Worm (Caenorhabditis elegans) whole organism, L1 larva: ENCODE measurements around the gene arp-1.

Experiments
- C34B4.2 ChIP-seq: sonication (generic microtip); optimal IDR thresholded peaks from 2 replicates; lab custom pipeline; 2017; ENCODE audit warnings: mild to moderate bottlenecking, missing genetic modification characterization, missing compliant biosample characterization
- F16B12.6 ChIP-seq: fragments of 150-350 bp; optimal IDR thresholded peaks from 2 replicates; lab custom pipeline; 2014; ENCODE audit warnings: missing biosample characterization, missing genetic modification characterization
- Y116A8C.19 ChIP-seq: sonication (generic microtip); optimal IDR thresholded peaks from 2 replicates; lab custom pipeline; 2016; ENCODE audit warnings: missing compliant biosample characterization, missing genetic modification characterization, borderline replicate concordance
- alr-1 ChIP-seq: fragments of 200-800 bp; sonication (Bioruptor generic); optimal IDR thresholded peaks from 2 replicates; lab custom pipeline; 2018; ENCODE audit warnings: borderline replicate concordance, mild to moderate bottlenecking, missing genetic modification characterization, missing compliant biosample characterization
- ama-1 ChIP-seq: fragments of 150-350 bp; optimal IDR thresholded peaks from 2 replicates; lab custom pipeline; 2014
- ceh-63 ChIP-seq: fragments of 200-800 bp; sonication (Bioruptor generic); optimal IDR thresholded peaks from 2 replicates; lab custom pipeline; 2018; ENCODE audit warnings: mild to moderate bottlenecking, missing genetic modification characterization, missing compliant biosample characterization
- ceh-8 ChIP-seq: fragments of 200-800 bp; sonication (Bioruptor generic); optimal IDR thresholded peaks from 2 replicates; lab custom pipeline; 2018; ENCODE audit warnings: mild to moderate bottlenecking, missing genetic modification characterization, moderate library complexity, missing compliant biosample characterization
- ceh-82 ChIP-seq, 3 experiments: fragments of 150-350 bp in 1 of 3; sonication (generic microtip) in 2 of 3; optimal IDR thresholded peaks; 2 replicates each; lab custom pipeline; 2014 to 2017; ENCODE audit warnings: missing biosample characterization in 3 of 3, missing genetic modification characterization in 3 of 3
- ces-1 ChIP-seq: fragments of 150-350 bp; optimal IDR thresholded peaks from 2 replicates; lab custom pipeline; 2014; ENCODE audit warnings: missing biosample characterization, missing genetic modification reagents, missing genetic modification characterization
- efl-1 ChIP-seq, 4 experiments: fragments of 150-350 bp; optimal IDR thresholded peaks in 3 of 4; peaks in 1 of 4; 1 replicate in 1 of 4; 2 replicates in 3 of 4; lab custom pipeline; 2014; ENCODE audit warnings: missing biosample characterization in 2 of 4, missing genetic modification characterization in 2 of 4, missing genetic modification reagents in 2 of 4
- efl-3 ChIP-seq: fragments of 200-800 bp; sonication (Bioruptor generic); optimal IDR thresholded peaks from 2 replicates; lab custom pipeline; 2018; ENCODE audit warnings: mild to moderate bottlenecking, missing genetic modification characterization, missing compliant biosample characterization
- egl-27 ChIP-seq, 2 experiments: fragments of 150-350 bp in 1 of 2; sonication (generic microtip); optimal IDR thresholded peaks; 3 replicates each; lab custom pipeline; 2017 to 2018; ENCODE audit warnings: missing biosample characterization in 2 of 2, missing genetic modification characterization in 2 of 2, missing genetic modification reagents in 2 of 2
- elt-2 ChIP-seq: sonication (generic microtip); optimal IDR thresholded peaks from 2 replicates; lab custom pipeline; 2016; ENCODE audit warnings: missing genetic modification characterization, mild to moderate bottlenecking, inconsistent platforms, missing compliant biosample characterization, missing genetic modification reagents
- elt-3 ChIP-seq, 6 experiments: fragments of 150-350 bp in 1 of 6; sonication (generic microtip); optimal IDR thresholded peaks; 2 replicates each; lab custom pipeline; 2017 to 2018; ENCODE audit warnings: missing biosample characterization in 6 of 6, missing genetic modification characterization in 6 of 6, inconsistent platforms in 1 of 6
- ets-5 ChIP-seq: fragments of 200-800 bp; sonication (Bioruptor generic); IDR thresholded peaks from 2 replicates; pipeline ENCODE4 v1.3.6; 2022; ENCODE audit warnings: missing genetic modification characterization, missing compliant biosample characterization
- fkh-4 ChIP-seq: sonication (generic microtip); optimal IDR thresholded peaks from 2 replicates; lab custom pipeline; 2016; ENCODE audit warnings: missing compliant biosample characterization, missing genetic modification characterization, borderline replicate concordance
- fkh-8 ChIP-seq: sonication (generic microtip); optimal IDR thresholded peaks from 2 replicates; lab custom pipeline; 2016; ENCODE audit warnings: mild to moderate bottlenecking, missing genetic modification characterization, missing compliant biosample characterization
- fos-1 ChIP-seq: fragments of 150-350 bp; optimal IDR thresholded peaks from 2 replicates; lab custom pipeline; 2014; ENCODE audit warnings: missing biosample characterization, missing genetic modification characterization
- grh-1 ChIP-seq: fragments of 200-800 bp; sonication (Bioruptor generic); IDR thresholded peaks from 2 replicates; pipeline ENCODE4 v1.3.6; 2022; ENCODE audit warnings: missing genetic modification reagents, missing genetic modification characterization, missing compliant biosample characterization
- hlh-17 ChIP-seq: fragments of 200-800 bp; sonication (Bioruptor generic); optimal IDR thresholded peaks from 2 replicates; lab custom pipeline; 2018; ENCODE audit warnings: missing genetic modification characterization, mild to moderate bottlenecking, missing compliant biosample characterization, moderate library complexity, borderline replicate concordance
- hlh-4 ChIP-seq: sonication (generic microtip); optimal IDR thresholded peaks from 2 replicates; lab custom pipeline; 2016; ENCODE audit warnings: mild to moderate bottlenecking, missing genetic modification characterization, missing compliant biosample characterization
- hpl-2 ChIP-seq: fragments of 150-350 bp; optimal IDR thresholded peaks from 2 replicates; lab custom pipeline; 2014; ENCODE audit warnings: missing biosample characterization, missing genetic modification reagents, missing genetic modification characterization
- irx-1 ChIP-seq: sonication (generic microtip); optimal IDR thresholded peaks from 2 replicates; lab custom pipeline; 2016; ENCODE audit warnings: missing genetic modification characterization, missing compliant biosample characterization
- jun-1 ChIP-seq: fragments of 150-350 bp; optimal IDR thresholded peaks from 2 replicates; lab custom pipeline; 2014; ENCODE audit warnings: missing biosample characterization, missing genetic modification reagents, missing genetic modification characterization
- lin-14 ChIP-seq: fragments of 200-800 bp; sonication (Bioruptor generic); optimal IDR thresholded peaks from 2 replicates; lab custom pipeline; 2018; ENCODE audit warnings: mild to moderate bottlenecking, missing genetic modification characterization, moderate library complexity, missing compliant biosample characterization
- lin-35 ChIP-seq, 2 experiments: fragments of 150-350 bp; optimal IDR thresholded peaks; 2 replicates each; lab custom pipeline; 2014; ENCODE audit warnings: missing biosample characterization in 2 of 2, missing genetic modification characterization in 2 of 2, missing genetic modification reagents in 2 of 2
- lir-3 ChIP-seq: sonication (generic microtip); optimal IDR thresholded peaks from 2 replicates; lab custom pipeline; 2016; ENCODE audit warnings: mild to moderate bottlenecking, missing genetic modification characterization, moderate library complexity, missing compliant biosample characterization; ENCODE audit not compliant: poor library complexity
- mdl-1 ChIP-seq, 2 experiments: fragments of 150-350 bp; optimal IDR thresholded peaks; 2 replicates each; lab custom pipeline; 2014 to 2017; ENCODE audit warnings: missing biosample characterization in 2 of 2, missing genetic modification characterization in 2 of 2, inconsistent platforms in 1 of 2
- mef-2 ChIP-seq: fragments of 150-350 bp; optimal IDR thresholded peaks from 2 replicates; lab custom pipeline; 2014; ENCODE audit warnings: missing biosample characterization, missing genetic modification characterization
- nhr-12 ChIP-seq: sonication (generic microtip); optimal IDR thresholded peaks from 2 replicates; lab custom pipeline; 2017; ENCODE audit warnings: missing biosample characterization, missing genetic modification characterization
- nhr-20 ChIP-seq: sonication (generic microtip); optimal IDR thresholded peaks from 2 replicates; lab custom pipeline; 2016; ENCODE audit warnings: mild to moderate bottlenecking, missing genetic modification characterization, missing compliant biosample characterization
- nhr-237 ChIP-seq: fragments of 150-350 bp; optimal IDR thresholded peaks from 2 replicates; lab custom pipeline; 2014; ENCODE audit warnings: missing biosample characterization, missing genetic modification characterization
- nhr-47 ChIP-seq: sonication (generic microtip); optimal IDR thresholded peaks from 2 replicates; lab custom pipeline; 2016; ENCODE audit warnings: mild to moderate bottlenecking, missing genetic modification characterization, moderate library complexity, missing compliant biosample characterization
- nhr-71 ChIP-seq: sonication (generic microtip); optimal IDR thresholded peaks from 2 replicates; lab custom pipeline; 2016; ENCODE audit warnings: mild to moderate bottlenecking, missing genetic modification characterization, moderate library complexity, missing compliant biosample characterization
- nhr-85 ChIP-seq: sonication (generic microtip); peaks from one replicate; lab custom pipeline; 2016; ENCODE audit warnings: missing genetic modification characterization, inconsistent platforms, missing compliant biosample characterization
- nhr-90 ChIP-seq: sonication (generic microtip); optimal IDR thresholded peaks from 2 replicates; lab custom pipeline; 2016; ENCODE audit warnings: mild to moderate bottlenecking, missing genetic modification characterization, missing compliant biosample characterization; ENCODE audit not compliant: poor library complexity
- pax-3 ChIP-seq: fragments of 200-800 bp; sonication (Bioruptor generic); optimal IDR thresholded peaks from 2 replicates; lab custom pipeline; 2018; ENCODE audit warnings: mild to moderate bottlenecking, missing genetic modification characterization, moderate library complexity, missing compliant biosample characterization
- pqm-1 ChIP-seq: sonication (generic microtip); optimal IDR thresholded peaks from 3 replicates; lab custom pipeline; 2017; ENCODE audit warnings: missing biosample characterization, missing genetic modification characterization
- snu-23 ChIP-seq: sonication (generic microtip); optimal IDR thresholded peaks from 2 replicates; lab custom pipeline; 2016; ENCODE audit warnings: missing genetic modification characterization, missing compliant biosample characterization
- sox-4 ChIP-seq: sonication (generic microtip); optimal IDR thresholded peaks from 2 replicates; lab custom pipeline; 2016; ENCODE audit warnings: missing genetic modification characterization, missing compliant biosample characterization
- sup-37 ChIP-seq: fragments of 200-800 bp; sonication (Bioruptor generic); optimal IDR thresholded peaks from 2 replicates; lab custom pipeline; 2018; ENCODE audit warnings: mild to moderate bottlenecking, missing genetic modification characterization, missing compliant biosample characterization
- swsn-7 ChIP-seq: sonication (generic microtip); optimal IDR thresholded peaks from 2 replicates; lab custom pipeline; 2016; ENCODE audit warnings: missing genetic modification characterization, missing compliant biosample characterization
- tlp-1 ChIP-seq: fragments of 150-350 bp; optimal IDR thresholded peaks from 2 replicates; lab custom pipeline; 2014; ENCODE audit warnings: missing biosample characterization, missing genetic modification characterization
- unc-130 ChIP-seq: fragments of 150-350 bp; optimal IDR thresholded peaks from 2 replicates; lab custom pipeline; 2017; ENCODE audit warnings: missing biosample characterization, missing genetic modification characterization, inconsistent platforms
- unc-30 ChIP-seq: sonication (generic microtip); optimal IDR thresholded peaks from 2 replicates; lab custom pipeline; 2017; ENCODE audit warnings: missing biosample characterization, missing genetic modification characterization
- unc-86 ChIP-seq: sonication (generic microtip); optimal IDR thresholded peaks from 2 replicates; lab custom pipeline; 2016; ENCODE audit warnings: missing genetic modification characterization, missing compliant biosample characterization
- vab-15 ChIP-seq: sonication (generic microtip); optimal IDR thresholded peaks from 2 replicates; lab custom pipeline; 2017; ENCODE audit warnings: missing genotype, mild to moderate bottlenecking, missing genetic modification characterization, missing compliant biosample characterization
- xbp-1 ChIP-seq: sonication (generic microtip); optimal IDR thresholded peaks from 2 replicates; lab custom pipeline; 2016; ENCODE audit warnings: missing genetic modification characterization, missing compliant biosample characterization
- zag-1 ChIP-seq: fragments of 150-350 bp; optimal IDR thresholded peaks from 2 replicates; lab custom pipeline; 2014; ENCODE audit warnings: missing biosample characterization, missing genetic modification characterization
- zip-4 ChIP-seq: fragments of 200-800 bp; sonication (Bioruptor generic); optimal IDR thresholded peaks from 2 replicates; lab custom pipeline; 2018; ENCODE audit warnings: mild to moderate bottlenecking, missing genetic modification characterization, moderate library complexity, missing compliant biosample characterization
- ztf-11 ChIP-seq, 2 experiments: sonication (generic microtip); optimal IDR thresholded peaks; 2 replicates each; lab custom pipeline; 2016 to 2017; ENCODE audit warnings: missing genetic modification characterization in 2 of 2, missing biosample characterization in 1 of 2, missing compliant biosample characterization in 1 of 2

arp-1 gene

ce11 chrII:15165681-15166235, 45.7 kb downstream of the arp-1 start, which contains the start of gene gst-27 (continued):
- TF ChIP-seq nhr-47 (tag; lab: Kevin White, UChicago) (peak; percentile 90), elt-3 (tag; optimal IDR thresholded peaks at IDR 0.05; lab: Kevin White, UChicago) (peak in 4 of 6 experiments; percentile 13 to 80 (median 60)), unc-86 (tag; lab: Kevin White, UChicago) (peak; percentile 49), hlh-17 (GFP tag; lab: Kevin White, UChicago) (no peak), ztf-11 (tag; optimal IDR thresholded peaks at IDR 0.05; lab: Kevin White, UChicago) (peak in 1 of 2 experiments; percentile 64), hlh-4 (no peak), zip-4 (peak; percentile 37), efl-1 (optimal IDR thresholded peaks at IDR 0.05; lab: Kevin White, UChicago) (peak; percentile 72 to 80), efl-1 (GFP tag; optimal IDR thresholded peaks at IDR 0.05 in 1 of 2; lab: Kevin White, UChicago) (peak; percentile 71 to 95), nhr-12 (tag; lab: Kevin White, UChicago) (no peak), fos-1 (tag; lab: Kevin White, UChicago) (peak; percentile 83), pqm-1 (tag; lab: Kevin White, UChicago) (no peak), pax-3 (tag; lab: Kevin White, UChicago) (peak; percentile 64), unc-130 (peak; percentile 33), elt-2 (tag; lab: Kevin White, UChicago) (peak; percentile 55), unc-30 (tag; lab: Kevin White, UChicago) (no peak), sup-37 (GFP tag; lab: Kevin White, UChicago) (no peak), fkh-8 (tag; lab: Kevin White, UChicago) (peak; percentile 70), efl-3 (GFP tag; lab: Kevin White, UChicago) (peak; percentile 42), sox-4 (tag; lab: Kevin White, UChicago) (peak; percentile 46), F16B12.6 (tag; lab: Kevin White, UChicago) (peak; percentile 47), zag-1 (no peak), ceh-63 (GFP tag; lab: Kevin White, UChicago) (no peak), xbp-1 (tag; lab: Kevin White, UChicago) (peak; percentile 70), mdl-1 (tag; optimal IDR thresholded peaks at IDR 0.05; lab: Kevin White, UChicago) (peak in 1 of 2 experiments; percentile 81), hpl-2 (GFP tag; lab: Kevin White, UChicago) (peak; percentile 32), lir-3 (tag; lab: Kevin White, UChicago) (peak; percentile 87), fkh-4 (tag; lab: Kevin White, UChicago) (no peak), irx-1 (tag; lab: Kevin White, UChicago) (peak; percentile 65), ets-5 (GFP tag; lab: Robert Waterston, UW) (no peak), ceh-82 (tag; optimal IDR thresholded peaks at IDR 0.05; lab: Kevin White, UChicago) (peak in 2 of 3 experiments; percentile 76 to 92), nhr-85 (tag; lab: Kevin White, UChicago) (peak; percentile 67), grh-1 (GFP tag; lab: Robert Waterston, UW) (peak; percentile 52; the same call in 1 of the 2 replicates), C34B4.2 (tag; lab: Kevin White, UChicago) (no peak), ceh-8 (peak; percentile 62), ces-1 (GFP tag; lab: Kevin White, UChicago) (no peak), jun-1 (tag; lab: Kevin White, UChicago) (peak; percentile 60), nhr-90 (peak; percentile 91), nhr-237 (tag; lab: Kevin White, UChicago) (no peak), snu-23 (GFP tag; lab: Kevin White, UChicago) (peak; percentile 93), lin-14 (peak; percentile 87), mef-2 (tag; lab: Kevin White, UChicago) (no peak), nhr-20 (peak; percentile 89), vab-15 (no peak), swsn-7 (tag; lab: Kevin White, UChicago) (peak; percentile 86), nhr-71 (peak; percentile 90), tlp-1 (tag; lab: Kevin White, UChicago) (no peak), ama-1 (peak; percentile 14), alr-1 (tag; lab: Kevin White, UChicago) (no peak), Y116A8C.19 (tag; lab: Kevin White, UChicago) (no peak), lin-35 (GFP tag; optimal IDR thresholded peaks at IDR 0.05; lab: Kevin White, UChicago) (peak; percentile 80 to 90), egl-27 (tag; optimal IDR thresholded peaks at IDR 0.05; lab: Kevin White, UChicago) (peak; percentile 5 to 49)
